Worm (Caenorhabditis elegans): ENCODE measurements around the gene srbc-11.
"Not testable (repeated sequence)": the region's sequence is repeated elsewhere in the genome, so short reads cannot be mapped to it uniquely, and the experiment has no call there.

srbc-11 gene

ce11 chrV:7449303-7449827 is 45.7 kb downstream of the srbc-11 start, which contains the start of gene try-12:
Gene try-12 (plus strand): TSS chrV:7449353.
- no peak for TF ChIP-seq Y55F3AM.14 (GFP tag; optimal IDR thresholded peaks at IDR 0.05)
- TF ChIP-seq nhr-6 (tag; optimal IDR thresholded peaks at IDR 0.05) = no peak
- no peak for TF ChIP-seq unc-39 (tag; optimal IDR thresholded peaks at IDR 0.05)
- TF ChIP-seq lin-11 (tag; optimal IDR thresholded peaks at IDR 0.05) = no peak
- no peak for TF ChIP-seq alr-1 (tag; optimal IDR thresholded peaks at IDR 0.05)
- TF ChIP-seq ztf-11 (tag; optimal IDR thresholded peaks at IDR 0.05) = no peak
- no peak for TF ChIP-seq egl-27 (tag; optimal IDR thresholded peaks at IDR 0.05)
- TF ChIP-seq C34F6.9 (tag; optimal IDR thresholded peaks at IDR 0.05) = no peak
- TF ChIP-seq aly-2 (tag; optimal IDR thresholded peaks at IDR 0.05) = no peak
- no peak for TF ChIP-seq crh-2 (tag; optimal IDR thresholded peaks at IDR 0.05)
- TF ChIP-seq unc-62 (GFP tag; optimal IDR thresholded peaks at IDR 0.05) = no peak
- no peak for TF ChIP-seq nhr-129 (tag; optimal IDR thresholded peaks at IDR 0.05)
- TF ChIP-seq unc-55 (GFP tag; optimal IDR thresholded peaks at IDR 0.05) = no peak
- TF ChIP-seq lsy-2 (tag; optimal IDR thresholded peaks at IDR 0.05) = no peak
- TF ChIP-seq zag-1 (tag; optimal IDR thresholded peaks at IDR 0.05) = no peak
- TF ChIP-seq mbf-1 (tag; optimal IDR thresholded peaks at IDR 0.05) = no peak
- no peak for TF ChIP-seq nhr-21 (tag; optimal IDR thresholded peaks at IDR 0.05)
- no peak for TF ChIP-seq sem-4 (tag; optimal IDR thresholded peaks at IDR 0.05)
- TF ChIP-seq nhr-12 (tag; optimal IDR thresholded peaks at IDR 0.05) = no peak
- TF ChIP-seq gmeb-1 (tag; optimal IDR thresholded peaks at IDR 0.05) = no peak

DNA sequence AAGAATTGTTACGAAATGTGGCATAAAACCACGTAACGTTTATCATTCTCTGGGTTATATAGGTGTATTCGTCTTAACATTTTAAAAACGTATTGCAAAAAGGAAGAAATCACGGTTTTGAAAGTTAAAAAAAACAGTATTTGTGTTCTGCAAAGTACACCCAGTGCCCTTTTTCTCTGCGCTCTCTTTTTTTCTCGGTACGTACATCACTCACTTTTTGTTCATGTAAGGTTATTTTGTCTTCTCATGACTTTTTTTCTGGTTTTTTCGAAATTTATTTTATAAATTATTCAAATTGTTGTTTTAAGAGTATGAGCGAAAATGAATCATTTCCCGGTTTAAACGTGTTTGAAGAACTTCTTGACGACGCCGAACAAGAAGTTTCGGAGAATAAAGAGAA is 48.1 kb downstream of the srbc-11 start, which contains the start of gene F25E5.5:
Gene F25E5.5, plus strand, starts transcription at position 301 of the 400 bp plus-strand sequence.
- TF ChIP-seq dmd-4 (tag; optimal IDR thresholded peaks at IDR 0.05) (no peak), ztf-1 (GFP tag; conservative IDR thresholded peaks at IDR 0.05) (no peak), sma-3 (GFP tag; optimal IDR thresholded peaks at IDR 0.05) (no peak)

DNA sequence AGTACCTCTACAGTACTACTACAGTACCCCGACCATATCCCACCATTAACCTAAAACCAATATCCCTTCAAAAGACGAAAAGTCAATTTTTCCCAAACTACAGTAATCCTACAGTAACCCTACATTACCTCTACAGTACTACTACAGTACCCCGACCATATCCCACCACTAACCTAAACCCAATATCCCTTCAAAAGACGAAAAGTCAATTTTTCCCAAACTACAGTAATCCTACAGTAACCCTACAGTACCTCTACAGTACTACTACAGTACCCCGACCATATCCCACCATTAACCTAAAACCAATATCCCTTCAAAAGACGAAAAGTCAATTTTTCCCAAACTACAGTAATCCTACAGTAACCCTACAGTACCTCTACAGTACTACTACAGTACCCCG is 50.8 kb downstream of the srbc-11 start, which contains the start of gene nhr-141:
Gene nhr-141, plus strand, starts transcription at position 331 of the 400 bp plus-strand sequence.
- not testable (repeated sequence) for TF ChIP-seq sem-4, elt-3, mab-5 (tag; optimal IDR thresholded peaks at IDR 0.05)

Measured in whole organism, L2 larva.